Worm (Caenorhabditis elegans) whole organism, L1 larva: ENCODE measurements around the gene tsn-1.

Experiments used
- C04F5.9 ChIP-seq: sonication (generic microtip); optimal IDR thresholded peaks from 2 replicates; lab custom pipeline; 2016; ENCODE audit warnings: missing genetic modification characterization, missing compliant biosample characterization
- Y116A8C.19 ChIP-seq: sonication (generic microtip); optimal IDR thresholded peaks from 2 replicates; lab custom pipeline; 2016; ENCODE audit warnings: missing compliant biosample characterization, missing genetic modification characterization, borderline replicate concordance
- aha-1 ChIP-seq: fragments of 150-350 bp; optimal IDR thresholded peaks from 2 replicates; lab custom pipeline; 2014; ENCODE audit warnings: missing biosample characterization, missing genetic modification characterization
- alr-1 ChIP-seq: fragments of 200-800 bp; sonication (Bioruptor generic); optimal IDR thresholded peaks from 2 replicates; lab custom pipeline; 2018; ENCODE audit warnings: borderline replicate concordance, mild to moderate bottlenecking, missing genetic modification characterization, missing compliant biosample characterization
- ama-1 ChIP-seq: fragments of 150-350 bp; optimal IDR thresholded peaks from 2 replicates; lab custom pipeline; 2014
- blmp-1 ChIP-seq: fragments of 150-350 bp; optimal IDR thresholded peaks from 2 replicates; lab custom pipeline; 2014; ENCODE audit warnings: missing biosample characterization, missing genetic modification characterization
- ceh-82 ChIP-seq, 3 experiments: fragments of 150-350 bp in 1 of 3; sonication (generic microtip) in 2 of 3; optimal IDR thresholded peaks; 2 replicates each; lab custom pipeline; 2014 to 2017; ENCODE audit warnings: missing biosample characterization in 3 of 3, missing genetic modification characterization in 3 of 3
- ces-1 ChIP-seq: fragments of 150-350 bp; optimal IDR thresholded peaks from 2 replicates; lab custom pipeline; 2014; ENCODE audit warnings: missing biosample characterization, missing genetic modification reagents, missing genetic modification characterization
- dpl-1 ChIP-seq, 3 experiments: fragments of 150-350 bp in 2 of 3; sonication (generic microtip) in 1 of 3; optimal IDR thresholded peaks; 2 replicates each; lab custom pipeline; 2014 to 2017; ENCODE audit warnings: missing biosample characterization in 3 of 3, missing genetic modification characterization in 3 of 3, missing genetic modification reagents in 3 of 3
- efl-1 ChIP-seq, 4 experiments: fragments of 150-350 bp; optimal IDR thresholded peaks in 3 of 4; peaks in 1 of 4; 1 replicate in 1 of 4; 2 replicates in 3 of 4; lab custom pipeline; 2014; ENCODE audit warnings: missing biosample characterization in 2 of 4, missing genetic modification characterization in 2 of 4, missing genetic modification reagents in 2 of 4
- elt-2 ChIP-seq: sonication (generic microtip); optimal IDR thresholded peaks from 2 replicates; lab custom pipeline; 2016; ENCODE audit warnings: missing genetic modification characterization, mild to moderate bottlenecking, inconsistent platforms, missing compliant biosample characterization, missing genetic modification reagents
- elt-3 ChIP-seq, 6 experiments: fragments of 150-350 bp in 1 of 6; sonication (generic microtip); optimal IDR thresholded peaks; 2 replicates each; lab custom pipeline; 2017 to 2018; ENCODE audit warnings: missing biosample characterization in 6 of 6, missing genetic modification characterization in 6 of 6, inconsistent platforms in 1 of 6
- fkh-4 ChIP-seq: sonication (generic microtip); optimal IDR thresholded peaks from 2 replicates; lab custom pipeline; 2016; ENCODE audit warnings: missing compliant biosample characterization, missing genetic modification characterization, borderline replicate concordance
- fkh-8 ChIP-seq: sonication (generic microtip); optimal IDR thresholded peaks from 2 replicates; lab custom pipeline; 2016; ENCODE audit warnings: mild to moderate bottlenecking, missing genetic modification characterization, missing compliant biosample characterization
- grh-1 ChIP-seq: fragments of 200-800 bp; sonication (Bioruptor generic); IDR thresholded peaks from 2 replicates; pipeline ENCODE4 v1.3.6; 2022; ENCODE audit warnings: missing genetic modification reagents, missing genetic modification characterization, missing compliant biosample characterization
- lin-14 ChIP-seq: fragments of 200-800 bp; sonication (Bioruptor generic); optimal IDR thresholded peaks from 2 replicates; lab custom pipeline; 2018; ENCODE audit warnings: mild to moderate bottlenecking, missing genetic modification characterization, moderate library complexity, missing compliant biosample characterization
- lin-15B ChIP-seq: fragments of 150-350 bp; sonication (generic microtip); optimal IDR thresholded peaks from 3 replicates; lab custom pipeline; 2014; ENCODE audit warnings: missing biosample characterization, missing genetic modification characterization
- lin-35 ChIP-seq, 2 experiments: fragments of 150-350 bp; optimal IDR thresholded peaks; 2 replicates each; lab custom pipeline; 2014; ENCODE audit warnings: missing biosample characterization in 2 of 2, missing genetic modification characterization in 2 of 2, missing genetic modification reagents in 2 of 2
- lir-3 ChIP-seq: sonication (generic microtip); optimal IDR thresholded peaks from 2 replicates; lab custom pipeline; 2016; ENCODE audit warnings: mild to moderate bottlenecking, missing genetic modification characterization, moderate library complexity, missing compliant biosample characterization; ENCODE audit not compliant: poor library complexity
- lsy-2 ChIP-seq, 2 experiments: fragments of 150-350 bp; optimal IDR thresholded peaks; 2 replicates each; lab custom pipeline; 2014; ENCODE audit warnings: missing biosample characterization in 2 of 2, missing genetic modification characterization in 2 of 2
- mdl-1 ChIP-seq, 2 experiments: fragments of 150-350 bp; optimal IDR thresholded peaks; 2 replicates each; lab custom pipeline; 2014 to 2017; ENCODE audit warnings: missing biosample characterization in 2 of 2, missing genetic modification characterization in 2 of 2, inconsistent platforms in 1 of 2
- nhr-11 ChIP-seq: fragments of 150-350 bp; optimal IDR thresholded peaks from 2 replicates; lab custom pipeline; 2014; ENCODE audit warnings: missing biosample characterization, missing genetic modification characterization
- nhr-19 ChIP-seq: fragments of 200-800 bp; sonication (Bioruptor generic); conservative IDR thresholded peaks from 2 replicates; pipeline ENCODE4 v1.3.6; 2022; ENCODE audit warnings: missing genetic modification characterization, missing compliant biosample characterization
- nhr-20 ChIP-seq: sonication (generic microtip); optimal IDR thresholded peaks from 2 replicates; lab custom pipeline; 2016; ENCODE audit warnings: mild to moderate bottlenecking, missing genetic modification characterization, missing compliant biosample characterization
- nhr-47 ChIP-seq: sonication (generic microtip); optimal IDR thresholded peaks from 2 replicates; lab custom pipeline; 2016; ENCODE audit warnings: mild to moderate bottlenecking, missing genetic modification characterization, moderate library complexity, missing compliant biosample characterization
- nhr-71 ChIP-seq: sonication (generic microtip); optimal IDR thresholded peaks from 2 replicates; lab custom pipeline; 2016; ENCODE audit warnings: mild to moderate bottlenecking, missing genetic modification characterization, moderate library complexity, missing compliant biosample characterization
- nhr-85 ChIP-seq: sonication (generic microtip); peaks from one replicate; lab custom pipeline; 2016; ENCODE audit warnings: missing genetic modification characterization, inconsistent platforms, missing compliant biosample characterization
- nhr-90 ChIP-seq: sonication (generic microtip); optimal IDR thresholded peaks from 2 replicates; lab custom pipeline; 2016; ENCODE audit warnings: mild to moderate bottlenecking, missing genetic modification characterization, missing compliant biosample characterization; ENCODE audit not compliant: poor library complexity
- pag-3 ChIP-seq: sonication (generic microtip); optimal IDR thresholded peaks from 2 replicates; lab custom pipeline; 2017; ENCODE audit warnings: missing genetic modification characterization, mild to moderate bottlenecking, missing compliant biosample characterization, antibody characterized with exemption, borderline replicate concordance; ENCODE audit not compliant: insufficient read depth
- snpc-4 ChIP-seq: fragments of 150-350 bp; optimal IDR thresholded peaks from 2 replicates; lab custom pipeline; 2014; ENCODE audit warnings: missing biosample characterization, missing genetic modification characterization
- snu-23 ChIP-seq: sonication (generic microtip); optimal IDR thresholded peaks from 2 replicates; lab custom pipeline; 2016; ENCODE audit warnings: missing genetic modification characterization, missing compliant biosample characterization
- tbx-2 ChIP-seq: sonication (generic microtip); optimal IDR thresholded peaks from 2 replicates; lab custom pipeline; 2016; ENCODE audit warnings: missing genetic modification characterization, missing compliant biosample characterization
- unc-130 ChIP-seq: fragments of 150-350 bp; optimal IDR thresholded peaks from 2 replicates; lab custom pipeline; 2017; ENCODE audit warnings: missing biosample characterization, missing genetic modification characterization, inconsistent platforms
- unc-30 ChIP-seq: sonication (generic microtip); optimal IDR thresholded peaks from 2 replicates; lab custom pipeline; 2017; ENCODE audit warnings: missing biosample characterization, missing genetic modification characterization
- unc-86 ChIP-seq: sonication (generic microtip); optimal IDR thresholded peaks from 2 replicates; lab custom pipeline; 2016; ENCODE audit warnings: missing genetic modification characterization, missing compliant biosample characterization
- vab-15 ChIP-seq: sonication (generic microtip); optimal IDR thresholded peaks from 2 replicates; lab custom pipeline; 2017; ENCODE audit warnings: missing genotype, mild to moderate bottlenecking, missing genetic modification characterization, missing compliant biosample characterization
- zag-1 ChIP-seq: fragments of 150-350 bp; optimal IDR thresholded peaks from 2 replicates; lab custom pipeline; 2014; ENCODE audit warnings: missing biosample characterization, missing genetic modification characterization
- ztf-4 ChIP-seq: fragments of 150-350 bp; optimal IDR thresholded peaks from 2 replicates; lab custom pipeline; 2014; ENCODE audit warnings: missing biosample characterization, missing genetic modification characterization

tsn-1 gene

ce11 chrII:4741527-4742187, 35.0 kb downstream of the tsn-1 start, which contains the start of gene acs-11:
Gene acs-11, plus strand, starts transcription at chrII:4742137.
- TF ChIP-seq elt-2 (peak; percentile 22), lin-14 (GFP tag; lab: Kevin White, UChicago) (peak; percentile 23), nhr-85 (tag; lab: Kevin White, UChicago) (peak; percentile 61), mdl-1 (tag; optimal IDR thresholded peaks at IDR 0.05; lab: Kevin White, UChicago) (peak in 1 of 2 experiments; percentile 5), vab-15 (tag; lab: Kevin White, UChicago) (no peak), snu-23 (GFP tag; lab: Kevin White, UChicago) (peak; percentile 13), lin-35 (GFP tag; optimal IDR thresholded peaks at IDR 0.05; lab: Kevin White, UChicago) (peak in 1 of 2 experiments; percentile 58), unc-130 (peak; percentile 27), nhr-47 (tag; lab: Kevin White, UChicago) (no peak), efl-1 (optimal IDR thresholded peaks at IDR 0.05; lab: Kevin White, UChicago) (no peak), efl-1 (GFP tag; optimal IDR thresholded peaks at IDR 0.05 in 1 of 2; lab: Kevin White, UChicago) (peak in 1 of 2 experiments; percentile 89), blmp-1 (peak; percentile 65), fkh-4 (no peak), nhr-90 (peak; percentile 14), nhr-20 (tag; lab: Kevin White, UChicago) (peak; percentile 11), nhr-71 (tag; lab: Kevin White, UChicago) (peak; percentile 25)

DNA sequence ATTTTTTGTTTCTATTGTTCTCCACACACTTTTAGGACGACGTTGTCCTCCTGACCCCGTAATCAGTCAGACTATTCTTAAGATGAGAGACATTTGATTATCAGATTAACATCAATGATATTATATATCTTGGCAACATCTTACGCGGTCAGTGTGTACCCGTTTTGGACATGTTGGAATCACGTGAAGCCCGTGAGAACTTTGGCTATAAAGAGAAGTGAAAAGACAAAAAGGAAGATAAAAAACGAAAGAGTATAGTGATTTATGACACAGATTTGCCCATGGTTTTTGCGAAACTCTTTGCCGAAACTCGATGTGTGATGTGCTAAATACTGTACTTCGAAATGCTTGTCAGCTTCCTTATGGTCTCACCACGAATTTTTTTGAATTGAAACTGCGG, 38.7 kb downstream of the tsn-1 start:
- TF ChIP-seq ceh-82 (tag; optimal IDR thresholded peaks at IDR 0.05; lab: Kevin White, UChicago), result no peak
- TF ChIP-seq unc-30 (tag; lab: Kevin White, UChicago), result no peak
- peak; percentile 38 for TF ChIP-seq nhr-11 (tag; lab: Kevin White, UChicago)
- peak; percentile 79 for TF ChIP-seq nhr-90
- TF ChIP-seq lin-35 (GFP tag; optimal IDR thresholded peaks at IDR 0.05; lab: Kevin White, UChicago), result peak in 1 of 2 experiments; percentile 55
- peak in 1 of 2 experiments; percentile 12 for TF ChIP-seq mdl-1 (tag; optimal IDR thresholded peaks at IDR 0.05; lab: Kevin White, UChicago)
- peak in 1 of 3 experiments; percentile 22 for TF ChIP-seq dpl-1 (GFP tag; optimal IDR thresholded peaks at IDR 0.05; lab: Kevin White, UChicago)
- TF ChIP-seq ztf-4, result no peak
- no peak for TF ChIP-seq zag-1 (tag; lab: Kevin White, UChicago)
- TF ChIP-seq fkh-8, result no peak
- TF ChIP-seq snpc-4, result no peak
- peak; percentile 63 for TF ChIP-seq tbx-2 (tag; lab: Kevin White, UChicago)
- TF ChIP-seq unc-86 (tag; lab: Kevin White, UChicago), result no peak
- TF ChIP-seq C04F5.9 (tag; lab: Kevin White, UChicago), result no peak
- TF ChIP-seq blmp-1, result peak; percentile 95
- no peak for TF ChIP-seq Y116A8C.19
- peak; percentile 79 for TF ChIP-seq nhr-71 (tag; lab: Kevin White, UChicago)
- no peak for TF ChIP-seq pag-3
- TF ChIP-seq efl-1 (optimal IDR thresholded peaks at IDR 0.05; lab: Kevin White, UChicago), result peak in 1 of 2 experiments; percentile 8
- peak in 1 of 2 experiments; percentile 68 for TF ChIP-seq efl-1 (GFP tag; optimal IDR thresholded peaks at IDR 0.05 in 1 of 2; lab: Kevin White, UChicago)
- peak in 1 of 2 experiments; percentile 38 for TF ChIP-seq lsy-2 (tag; optimal IDR thresholded peaks at IDR 0.05; lab: Kevin White, UChicago)
- TF ChIP-seq unc-130, result peak; percentile 84
- peak; percentile 82 for TF ChIP-seq nhr-20 (tag; lab: Kevin White, UChicago)
- no peak for TF ChIP-seq ces-1 (GFP tag; lab: Kevin White, UChicago)
- peak; percentile 71 for TF ChIP-seq snu-23 (GFP tag; lab: Kevin White, UChicago)
- TF ChIP-seq elt-3 (tag; optimal IDR thresholded peaks at IDR 0.05; lab: Kevin White, UChicago), result peak; percentile 4 to 98 (median 80)
- TF ChIP-seq nhr-85 (tag; lab: Kevin White, UChicago), result peak; percentile 96
- TF ChIP-seq nhr-47 (tag; lab: Kevin White, UChicago), result peak; percentile 47
- peak; percentile 55 for TF ChIP-seq nhr-19
- TF ChIP-seq alr-1 (tag; lab: Kevin White, UChicago), result no peak
- TF ChIP-seq ama-1 (lab: Kevin White, UChicago), result no peak
- no peak for TF ChIP-seq lir-3
- TF ChIP-seq lin-15B (tag; lab: Kevin White, UChicago), result no peak
- peak; percentile 68 for TF ChIP-seq lin-14 (GFP tag; lab: Kevin White, UChicago)
- TF ChIP-seq grh-1, result peak; percentile 73
- no peak for TF ChIP-seq aha-1 (tag; lab: Kevin White, UChicago)
